Fruit fly (Drosophila melanogaster) whole organism, embryonic: ENCODE results near the gene sr.

Experiments
- Atf-2 ChIP-seq: fragments of 200-800 bp; sonication (Bioruptor generic); optimal IDR thresholded peaks from 2 replicates; lab custom pipeline; 2016; ENCODE audit warnings: missing biosample characterization, missing genetic modification characterization
- CG11085 ChIP-seq: fragments of 200-800 bp; sonication (Bioruptor generic); IDR thresholded peaks from 2 replicates; pipeline ENCODE4 v1.3.6; 2022; ENCODE audit warnings: missing biosample characterization, missing genetic modification characterization
- CG11504 ChIP-seq: fragments of 200-800 bp; sonication (Bioruptor generic); optimal IDR thresholded peaks from 3 replicates; lab custom pipeline; 2019; ENCODE audit warnings: missing biosample characterization, mild to moderate bottlenecking, missing genetic modification characterization, moderate library complexity
- CG12391 ChIP-seq: fragments of 200-800 bp; sonication (Bioruptor generic); optimal IDR thresholded peaks from 3 replicates; lab custom pipeline; 2018; ENCODE audit warnings: missing biosample characterization, mild to moderate bottlenecking, missing genetic modification characterization, moderate library complexity
- CG15269 ChIP-seq: fragments of 200-800 bp; sonication (Bioruptor generic); optimal IDR thresholded peaks from 2 replicates; lab custom pipeline; 2018; ENCODE audit warnings: missing biosample characterization, mild to moderate bottlenecking, missing genetic modification characterization, moderate library complexity
- CG15514 ChIP-seq: fragments of 200-800 bp; sonication (Bioruptor generic); optimal IDR thresholded peaks from 3 replicates; lab custom pipeline; 2017; ENCODE audit warnings: missing biosample characterization, missing genetic modification characterization, mild to moderate bottlenecking, moderate library complexity, missing genetic modification reagents
- CG16815 ChIP-seq: fragments of 200-800 bp; sonication (Bioruptor generic); optimal IDR thresholded peaks from 3 replicates; lab custom pipeline; 2017; ENCODE audit warnings: missing biosample characterization, mild to moderate bottlenecking, missing genetic modification characterization
- CG2678 ChIP-seq: fragments of 200-800 bp; sonication (Bioruptor generic); optimal IDR thresholded peaks from 3 replicates; lab custom pipeline; 2019; ENCODE audit warnings: missing biosample characterization, mild to moderate bottlenecking, missing genetic modification characterization, moderate library complexity
- CG2712 ChIP-seq: fragments of 200-800 bp; optimal IDR thresholded peaks from 3 replicates; lab custom pipeline; 2019; ENCODE audit warnings: missing biosample characterization, mild to moderate bottlenecking, missing genetic modification characterization, moderate library complexity
- CG33213 ChIP-seq: fragments of 200-800 bp; sonication (Bioruptor generic); optimal IDR thresholded peaks from 3 replicates; lab custom pipeline; 2016; ENCODE audit warnings: missing biosample characterization, missing genetic modification characterization
- CG7271 ChIP-seq: fragments of 200-800 bp; sonication (Bioruptor generic); optimal IDR thresholded peaks from 2 replicates; lab custom pipeline; 2018; ENCODE audit warnings: missing biosample characterization, mild to moderate bottlenecking, missing genetic modification characterization, moderate library complexity
- CG8765 ChIP-seq: fragments of 200-800 bp; sonication (Bioruptor generic); IDR thresholded peaks from 2 replicates; pipeline ENCODE4 v1.3.6; 2022; ENCODE audit warnings: missing biosample characterization, missing genetic modification characterization
- CG9215 ChIP-seq: fragments of 200-800 bp; sonication (Bioruptor generic); IDR thresholded peaks from 2 replicates; pipeline ENCODE4 v1.3.6; 2022; ENCODE audit warnings: missing biosample characterization, missing genetic modification characterization
- Fer1 ChIP-seq: fragments of 200-800 bp; sonication (Bioruptor generic); optimal IDR thresholded peaks from 2 replicates; lab custom pipeline; 2017; ENCODE audit warnings: missing biosample characterization, mild to moderate bottlenecking, missing genetic modification characterization
- Lhr ChIP-seq: fragments of 200-800 bp; sonication (Bioruptor generic); optimal IDR thresholded peaks from 3 replicates; lab custom pipeline; 2017; ENCODE audit warnings: mild to moderate bottlenecking, missing biosample characterization, missing genetic modification reagents, missing genetic modification characterization
- Lpt ChIP-seq: fragments of >200 bp; optimal IDR thresholded peaks from 2 replicates; lab custom pipeline; 2018; ENCODE audit warnings: missing biosample characterization, missing genetic modification characterization
- MESR4 ChIP-seq: fragments of 200-800 bp; sonication (Bioruptor generic); optimal IDR thresholded peaks from 2 replicates; lab custom pipeline; 2018; ENCODE audit warnings: missing biosample characterization, mild to moderate bottlenecking, missing genetic modification characterization, moderate library complexity
- Max ChIP-seq: fragments of 200-800 bp; sonication (Bioruptor generic); optimal IDR thresholded peaks from 2 replicates; lab custom pipeline; 2016; ENCODE audit warnings: missing biosample characterization, mild to moderate bottlenecking, missing genetic modification characterization
- Mes4 ChIP-seq: fragments of 200-800 bp; sonication (Bioruptor generic); optimal IDR thresholded peaks from 2 replicates; lab custom pipeline; 2016; ENCODE audit warnings: missing biosample characterization, missing genetic modification characterization
- Nf-YC ChIP-seq: fragments of 200-800 bp; optimal IDR thresholded peaks from 3 replicates; lab custom pipeline; 2019; ENCODE audit warnings: missing biosample characterization, mild to moderate bottlenecking, missing genetic modification characterization, moderate library complexity
- Rfx ChIP-seq: fragments of 200-800 bp; sonication (Bioruptor generic); IDR thresholded peaks from 2 replicates; pipeline ENCODE4 v1.3.6; 2022; ENCODE audit warnings: missing biosample characterization, missing genetic modification characterization
- Sin3A ChIP-seq: fragments of >200 bp; optimal IDR thresholded peaks from 2 replicates; lab custom pipeline; 2018
- Six4 ChIP-seq: fragments of 200-800 bp; sonication (Bioruptor generic); optimal IDR thresholded peaks from 2 replicates; lab custom pipeline; 2016; ENCODE audit warnings: missing biosample characterization, missing genetic modification characterization
- Xbp1 ChIP-seq: fragments of 200-800 bp; sonication (Bioruptor generic); optimal IDR thresholded peaks from 3 replicates; lab custom pipeline; 2016; ENCODE audit warnings: missing biosample characterization, mild to moderate bottlenecking, missing genetic modification characterization
- YL-1 ChIP-seq: fragments of 200-800 bp; sonication (Bioruptor generic); optimal IDR thresholded peaks from 3 replicates; lab custom pipeline; 2017; ENCODE audit warnings: missing biosample characterization, mild to moderate bottlenecking, missing genetic modification characterization
- ash1 ChIP-seq: fragments of 200-800 bp; sonication (Bioruptor generic); optimal IDR thresholded peaks from 2 replicates; lab custom pipeline; 2018; ENCODE audit warnings: missing biosample characterization, mild to moderate bottlenecking, missing genetic modification characterization
- br ChIP-seq: fragments of >200 bp; optimal IDR thresholded peaks from 2 replicates; lab custom pipeline; 2017
- cg ChIP-seq: fragments of 200-800 bp; sonication (Bioruptor generic); optimal IDR thresholded peaks from 3 replicates; lab custom pipeline; 2019; ENCODE audit warnings: missing biosample characterization, mild to moderate bottlenecking, missing genetic modification characterization, moderate library complexity
- chinmo ChIP-seq: fragments of 200-800 bp; sonication (Bioruptor generic); IDR thresholded peaks from 4 replicates; pipeline ENCODE4 v1.3.6; 2022; ENCODE audit warnings: missing biosample characterization, missing genetic modification characterization; ENCODE audit not compliant: partially characterized antibody
- ci ChIP-seq: fragments of 200-800 bp; sonication (Bioruptor generic); IDR thresholded peaks from 3 replicates; pipeline ENCODE4 v1.3.6; 2022; ENCODE audit warnings: missing biosample characterization, missing genetic modification characterization
- croc ChIP-seq: fragments of 200-800 bp; sonication (Bioruptor generic); conservative IDR thresholded peaks from 3 replicates; pipeline ENCODE4 v1.3.6; 2022; ENCODE audit warnings: missing biosample characterization, missing genetic modification characterization
- crol ChIP-seq: fragments of 200-800 bp; sonication (Bioruptor generic); IDR thresholded peaks from 2 replicates; pipeline ENCODE4 v1.3.6; 2022; ENCODE audit warnings: missing biosample characterization, missing genetic modification characterization
- crp ChIP-seq, 2 experiments: fragments of 200-800 bp; sonication (Bioruptor generic); optimal IDR thresholded peaks; 2 replicates in 1 of 2; 3 replicates in 1 of 2; lab custom pipeline; 2017; ENCODE audit warnings: missing biosample characterization in 2 of 2, missing genetic modification characterization in 2 of 2, mild to moderate bottlenecking in 1 of 2, moderate library complexity in 1 of 2
- dan ChIP-seq: fragments of 200-800 bp; sonication (Bioruptor generic); IDR thresholded peaks from 2 replicates; pipeline ENCODE4 v1.3.6; 2022; ENCODE audit warnings: missing biosample characterization, missing genetic modification characterization
- dm ChIP-seq: fragments of 200-800 bp; sonication (Bioruptor generic); optimal IDR thresholded peaks from 3 replicates; lab custom pipeline; 2016; ENCODE audit warnings: missing biosample characterization, missing genetic modification characterization
- hkb ChIP-seq, 2 experiments: fragments of 200-800 bp in 1 of 2; fragments of >200 bp in 1 of 2; sonication (Bioruptor generic) in 1 of 2; IDR thresholded peaks in 1 of 2; optimal IDR thresholded peaks in 1 of 2; 2 replicates each; pipeline versions ENCODE4 v1.3.6 to Lab custom; 2017 to 2022; ENCODE audit warnings: missing biosample characterization in 1 of 2, missing genetic modification characterization in 1 of 2
- mam ChIP-seq: fragments of 200-800 bp; sonication (Bioruptor generic); optimal IDR thresholded peaks from 3 replicates; lab custom pipeline; 2016; ENCODE audit warnings: missing biosample characterization, missing genetic modification characterization
- pfk ChIP-seq: fragments of 200-800 bp; sonication (Bioruptor generic); optimal IDR thresholded peaks from 2 replicates; lab custom pipeline; 2018; ENCODE audit warnings: missing biosample characterization, mild to moderate bottlenecking, missing genetic modification characterization, moderate library complexity
- prd ChIP-seq, 3 experiments: fragments of >200 bp in 2 of 3; fragments of 200-800 bp in 1 of 3; sonication (Bioruptor generic) in 1 of 3; optimal IDR thresholded peaks in 2 of 3; IDR thresholded peaks in 1 of 3; 2 replicates in 2 of 3; 3 replicates in 1 of 3; pipeline versions ENCODE4 v1.3.6 to Lab custom; 2017 to 2022; ENCODE audit warnings: missing biosample characterization in 1 of 3, missing genetic modification characterization in 1 of 3
- pros ChIP-seq: fragments of 200-800 bp; sonication (Bioruptor generic); optimal IDR thresholded peaks from 3 replicates; lab custom pipeline; 2019; ENCODE audit warnings: missing biosample characterization, mild to moderate bottlenecking, missing genetic modification characterization, moderate library complexity
- pzg ChIP-seq: fragments of 200-800 bp; sonication (Bioruptor generic); optimal IDR thresholded peaks from 3 replicates; lab custom pipeline; 2018; ENCODE audit warnings: missing biosample characterization, mild to moderate bottlenecking, missing genetic modification characterization, moderate library complexity
- row ChIP-seq: fragments of 200-800 bp; sonication (Bioruptor generic); IDR thresholded peaks from 3 replicates; pipeline ENCODE4 v1.3.6; 2022; ENCODE audit warnings: missing biosample characterization, missing genetic modification characterization
- scrt ChIP-seq: fragments of 200-800 bp; sonication (Bioruptor generic); optimal IDR thresholded peaks from 2 replicates; lab custom pipeline; 2018; ENCODE audit warnings: missing biosample characterization, mild to moderate bottlenecking, missing genetic modification characterization, moderate library complexity
- sens ChIP-seq: fragments of 200-800 bp; sonication (Bioruptor generic); peaks from one replicate; lab custom pipeline; 2016; ENCODE audit warnings: missing biosample characterization, missing genetic modification characterization
- sim ChIP-seq: fragments of 200-800 bp; sonication (Bioruptor generic); IDR thresholded peaks from 2 replicates; pipeline ENCODE4 v1.3.6; 2022; ENCODE audit warnings: missing biosample characterization, missing genetic modification characterization
- tin ChIP-seq: fragments of 200-800 bp; sonication (Bioruptor generic); optimal IDR thresholded peaks from 3 replicates; lab custom pipeline; 2016; ENCODE audit warnings: missing biosample characterization, missing genetic modification characterization
- trem ChIP-seq: fragments of 200-800 bp; optimal IDR thresholded peaks from 3 replicates; lab custom pipeline; 2019; ENCODE audit warnings: missing biosample characterization, mild to moderate bottlenecking, missing genetic modification characterization, moderate library complexity
- wdn ChIP-seq: fragments of 200-800 bp; sonication (Bioruptor generic); IDR thresholded peaks from 2 replicates; pipeline ENCODE4 v1.3.6; 2022; ENCODE audit warnings: missing biosample characterization, missing genetic modification characterization

Gene sr

dm6 chr3R:18164052-18164722 is 73.6 kb downstream of the sr start, which contains the start of the genes CG7218 and Cbp20 (continued):
- no peak for TF ChIP-seq pfk (GFP tag; lab: Kevin White, UChicago)
- peak; percentile 10 for TF ChIP-seq CG16815 (GFP tag; lab: Kevin White, UChicago)
- peak; percentile 71 for TF ChIP-seq CG15269
- peak; percentile 76 for TF ChIP-seq Max (GFP tag; lab: Kevin White, UChicago)
- peak; percentile 60; the same call in 1 of the 2 replicates for TF ChIP-seq CG11085 (GFP tag; lab: Robert Waterston, UW)
- TF ChIP-seq pros (GFP tag; lab: Kevin White, UChicago), result no peak
- TF ChIP-seq dan, result no peak
- TF ChIP-seq CG12391 (tag; lab: Kevin White, UChicago), result peak; percentile 85
- TF ChIP-seq croc (GFP tag; lab: Robert Waterston, UW), result peak; percentile 23; the same call in 1 of the 3 replicates
- no peak for TF ChIP-seq hkb (optimal IDR thresholded peaks at IDR 0.05; lab: Kevin White, UChicago)
- peak; percentile 59 for TF ChIP-seq hkb (GFP tag; IDR thresholded peaks at IDR 0.05; lab: Robert Waterston, UW)
- TF ChIP-seq Atf-2, result peak; percentile 8
- TF ChIP-seq CG8765 (GFP tag; lab: Robert Waterston, UW), result peak; percentile 60
- TF ChIP-seq chinmo, result peak; percentile 83; the same call in 2 of the 4 replicates
- TF ChIP-seq sim (GFP tag; lab: Robert Waterston, UW), result no peak
- TF ChIP-seq Xbp1, result peak; percentile 84
- TF ChIP-seq Sin3A (lab: Kevin White, UChicago), result peak; percentile 38
- TF ChIP-seq CG9215 (GFP tag; lab: Robert Waterston, UW), result peak; percentile 79
- no peak for TF ChIP-seq br
- TF ChIP-seq wdn (GFP tag; lab: Robert Waterston, UW), result peak; percentile 64; the same call in 1 of the 2 replicates

dm6 chr3R:18166261-18166720 is 75.7 kb downstream of the sr start:
- TF ChIP-seq scrt, result peak; percentile 43
- peak; percentile 29; the same call in 1 of the 3 replicates for TF ChIP-seq ci (GFP tag; lab: Robert Waterston, UW)
- peak; percentile 12 for TF ChIP-seq CG2678 (tag; lab: Kevin White, UChicago)
- peak; percentile 15 for TF ChIP-seq Six4 (GFP tag; lab: Kevin White, UChicago)
- peak; percentile 81 for TF ChIP-seq cg (GFP tag; lab: Kevin White, UChicago)
- peak; percentile 55; the same call in 2 of the 3 replicates for TF ChIP-seq row (GFP tag; lab: Robert Waterston, UW)
- TF ChIP-seq trem (tag; lab: Kevin White, UChicago), result peak; percentile 27
- TF ChIP-seq CG7271, result no peak
- peak; percentile 51 for TF ChIP-seq MESR4
- peak; percentile 25 for TF ChIP-seq CG11504 (tag; lab: Kevin White, UChicago)
- peak; percentile 29 for TF ChIP-seq mam (GFP tag; lab: Kevin White, UChicago)
- TF ChIP-seq ash1, result no peak
- TF ChIP-seq Nf-YC (tag; lab: Kevin White, UChicago), result peak; percentile 27
- peak; percentile 59 for TF ChIP-seq YL-1 (GFP tag; lab: Kevin White, UChicago)
- no peak for TF ChIP-seq Mes4
- TF ChIP-seq Lhr (GFP tag; lab: Kevin White, UChicago), result no peak
- TF ChIP-seq crp (GFP tag; optimal IDR thresholded peaks at IDR 0.05; lab: Kevin White, UChicago), result peak in 1 of 2 experiments; percentile 20
- no peak for TF ChIP-seq CG33213 (GFP tag; lab: Kevin White, UChicago)
- TF ChIP-seq prd (optimal IDR thresholded peaks at IDR 0.05; lab: Kevin White, UChicago), result no peak
- peak; percentile 10; the same call in 1 of the 3 replicates for TF ChIP-seq prd (GFP tag; IDR thresholded peaks at IDR 0.05; lab: Robert Waterston, UW)
- TF ChIP-seq Fer1 (GFP tag; lab: Kevin White, UChicago), result peak; percentile 10
- TF ChIP-seq crol (GFP tag; lab: Robert Waterston, UW), result 0 out of 2 replicates have a peak, but pooled peaks have one; percentile 8
- peak; percentile 72 for TF ChIP-seq sens (GFP tag; lab: Kevin White, UChicago)
- TF ChIP-seq pzg, result peak; percentile 38
- TF ChIP-seq dm (GFP tag; lab: Kevin White, UChicago), result peak; percentile 33
- no peak for TF ChIP-seq Lpt (GFP tag; lab: Kevin White, UChicago)
- peak; percentile 24 for TF ChIP-seq CG2712 (tag; lab: Kevin White, UChicago)
- TF ChIP-seq tin, result peak; percentile 8
- TF ChIP-seq Rfx (GFP tag; lab: Robert Waterston, UW), result peak; percentile 26; the same call in 1 of the 2 replicates
- peak; percentile 18 for TF ChIP-seq CG15514 (GFP tag; lab: Kevin White, UChicago)
- peak; percentile 94 for TF ChIP-seq chinmo
